Worm (Caenorhabditis elegans) whole organism, L2 larva: ENCODE results near the gene sid-2.

Source experiments
- C34F6.9 ChIP-seq: fragments of 150-350 bp; optimal IDR thresholded peaks from 2 replicates; lab custom pipeline; 2014; ENCODE audit warnings: missing biosample characterization, missing genetic modification characterization
- F13H6.1 ChIP-seq: sonication (generic microtip); optimal IDR thresholded peaks from 2 replicates; lab custom pipeline; 2016; ENCODE audit warnings: missing genetic modification characterization, missing compliant biosample characterization
- R02D3.7 ChIP-seq: fragments of 150-350 bp; optimal IDR thresholded peaks from 2 replicates; lab custom pipeline; 2014; ENCODE audit warnings: missing biosample characterization, missing genetic modification characterization
- Y55F3AM.14 ChIP-seq: fragments of 200-800 bp; sonication (Bioruptor generic); optimal IDR thresholded peaks from 2 replicates; lab custom pipeline; 2018; ENCODE audit warnings: mild to moderate bottlenecking, missing genetic modification characterization, missing compliant biosample characterization
- ZK546.5 ChIP-seq: sonication (generic microtip); optimal IDR thresholded peaks from 2 replicates; lab custom pipeline; 2017; ENCODE audit warnings: missing biosample characterization, missing genetic modification characterization
- alr-1 ChIP-seq: fragments of 150-350 bp; optimal IDR thresholded peaks from 2 replicates; lab custom pipeline; 2014; ENCODE audit warnings: missing biosample characterization, missing genetic modification characterization
- aly-2 ChIP-seq: fragments of 150-350 bp; optimal IDR thresholded peaks from 2 replicates; lab custom pipeline; 2014; ENCODE audit warnings: missing biosample characterization, missing genetic modification characterization
- ama-1 ChIP-seq: fragments of 150-350 bp; optimal IDR thresholded peaks from 2 replicates; lab custom pipeline; 2018; ENCODE audit warnings: inconsistent platforms
- blmp-1 ChIP-seq: sonication (generic microtip); optimal IDR thresholded peaks from 2 replicates; lab custom pipeline; 2017; ENCODE audit warnings: missing genetic modification characterization, mild to moderate bottlenecking, missing compliant biosample characterization, antibody characterized with exemption, moderate library complexity; ENCODE audit not compliant: insufficient read depth
- ceh-16 ChIP-seq: fragments of 150-350 bp; optimal IDR thresholded peaks from 2 replicates; lab custom pipeline; 2014; ENCODE audit warnings: missing biosample characterization, missing genetic modification characterization
- ceh-82 ChIP-seq: fragments of 150-350 bp; optimal IDR thresholded peaks from 2 replicates; lab custom pipeline; 2014; ENCODE audit warnings: missing biosample characterization, missing genetic modification characterization
- crh-2 ChIP-seq: sonication (generic microtip); optimal IDR thresholded peaks from 2 replicates; lab custom pipeline; 2017; ENCODE audit warnings: missing biosample characterization, missing genetic modification characterization
- dmd-4 ChIP-seq: sonication (generic microtip); optimal IDR thresholded peaks from 2 replicates; lab custom pipeline; 2017; ENCODE audit warnings: missing biosample characterization, missing genetic modification characterization
- egl-27 ChIP-seq: sonication (generic microtip); optimal IDR thresholded peaks from 3 replicates; lab custom pipeline; 2017; ENCODE audit warnings: missing biosample characterization, missing genetic modification reagents, missing genetic modification characterization
- elt-1 ChIP-seq: fragments of 150-350 bp; optimal IDR thresholded peaks from 2 replicates; lab custom pipeline; 2014; ENCODE audit warnings: missing biosample characterization, missing genetic modification characterization
- elt-3 ChIP-seq: sonication (generic microtip); optimal IDR thresholded peaks from 2 replicates; lab custom pipeline; 2017; ENCODE audit warnings: missing biosample characterization, missing genetic modification characterization
- fos-1 ChIP-seq: fragments of 150-350 bp; optimal IDR thresholded peaks from 2 replicates; lab custom pipeline; 2014; ENCODE audit warnings: missing biosample characterization, missing genetic modification characterization
- gmeb-1 ChIP-seq: fragments of 150-350 bp; optimal IDR thresholded peaks from 2 replicates; lab custom pipeline; 2014; ENCODE audit warnings: missing biosample characterization, missing genetic modification characterization
- lin-11 ChIP-seq: fragments of 150-350 bp; sonication (generic microtip); optimal IDR thresholded peaks from 2 replicates; lab custom pipeline; 2014; ENCODE audit warnings: missing biosample characterization, missing genetic modification characterization, inconsistent platforms, mixed read lengths
- lin-13 ChIP-seq: fragments of 150-350 bp; optimal IDR thresholded peaks from 2 replicates; lab custom pipeline; 2014; ENCODE audit warnings: missing biosample characterization, missing genetic modification reagents, missing genetic modification characterization
- lin-39 ChIP-seq: fragments of 150-350 bp; optimal IDR thresholded peaks from 2 replicates; lab custom pipeline; 2014; ENCODE audit warnings: missing biosample characterization, missing genetic modification reagents, missing genetic modification characterization
- lsy-2 ChIP-seq, 2 experiments: fragments of 150-350 bp in 1 of 2; sonication (generic microtip) in 1 of 2; optimal IDR thresholded peaks; 2 replicates each; lab custom pipeline; 2014 to 2017; ENCODE audit warnings: missing biosample characterization in 2 of 2, missing genetic modification characterization in 2 of 2
- mab-5 ChIP-seq: fragments of 150-350 bp; optimal IDR thresholded peaks from 2 replicates; lab custom pipeline; 2014; ENCODE audit warnings: missing biosample characterization, missing genetic modification characterization
- mbf-1 ChIP-seq: sonication (generic microtip); optimal IDR thresholded peaks from 2 replicates; lab custom pipeline; 2017; ENCODE audit warnings: missing biosample characterization, missing genetic modification characterization
- mdl-1 ChIP-seq, 2 experiments: fragments of 150-350 bp in 1 of 2; sonication (generic microtip) in 1 of 2; optimal IDR thresholded peaks; 2 replicates each; lab custom pipeline; 2017; ENCODE audit warnings: missing biosample characterization in 2 of 2, missing genetic modification characterization in 2 of 2
- nhr-10 ChIP-seq: sonication (generic microtip); optimal IDR thresholded peaks from 2 replicates; lab custom pipeline; 2017; ENCODE audit warnings: missing biosample characterization, missing genetic modification characterization
- nhr-11 ChIP-seq: fragments of 150-350 bp; optimal IDR thresholded peaks from 2 replicates; lab custom pipeline; 2014; ENCODE audit warnings: missing biosample characterization, missing genetic modification characterization
- nhr-12 ChIP-seq: fragments of 150-350 bp; optimal IDR thresholded peaks from 2 replicates; lab custom pipeline; 2014; ENCODE audit warnings: missing biosample characterization, missing genetic modification characterization
- nhr-129 ChIP-seq: fragments of 150-350 bp; optimal IDR thresholded peaks from 2 replicates; lab custom pipeline; 2014; ENCODE audit warnings: missing biosample characterization, missing genetic modification characterization
- nhr-21 ChIP-seq: fragments of 150-350 bp; optimal IDR thresholded peaks from 2 replicates; lab custom pipeline; 2014; ENCODE audit warnings: missing biosample characterization, missing genetic modification characterization
- nhr-23 ChIP-seq: fragments of 150-350 bp; optimal IDR thresholded peaks from 2 replicates; lab custom pipeline; 2014; ENCODE audit warnings: missing biosample characterization, missing genetic modification reagents, missing genetic modification characterization
- nhr-237 ChIP-seq: fragments of 150-350 bp; optimal IDR thresholded peaks from 2 replicates; lab custom pipeline; 2014; ENCODE audit warnings: missing biosample characterization, missing genetic modification characterization
- nhr-25 ChIP-seq: fragments of 150-350 bp; sonication (generic microtip); optimal IDR thresholded peaks from 3 replicates; lab custom pipeline; 2014; ENCODE audit warnings: missing biosample characterization, missing genetic modification characterization
- nhr-6 ChIP-seq: fragments of 150-350 bp; optimal IDR thresholded peaks from 2 replicates; lab custom pipeline; 2014; ENCODE audit warnings: missing biosample characterization, missing genetic modification characterization
- nhr-77 ChIP-seq: fragments of 150-350 bp; optimal IDR thresholded peaks from 2 replicates; lab custom pipeline; 2014; ENCODE audit warnings: missing biosample characterization, missing genetic modification characterization
- peb-1 ChIP-seq: fragments of 150-350 bp; optimal IDR thresholded peaks from 2 replicates; lab custom pipeline; 2014; ENCODE audit warnings: missing biosample characterization, missing genetic modification characterization
- sem-4 ChIP-seq: fragments of 150-350 bp; optimal IDR thresholded peaks from 2 replicates; lab custom pipeline; 2014; ENCODE audit warnings: missing biosample characterization, missing genetic modification reagents, missing genetic modification characterization
- skn-1 ChIP-seq: sonication (generic microtip); optimal IDR thresholded peaks from 2 replicates; lab custom pipeline; 2017; ENCODE audit warnings: missing biosample characterization, missing genetic modification characterization
- sma-3 ChIP-seq: sonication (generic microtip); optimal IDR thresholded peaks from 2 replicates; lab custom pipeline; 2016; ENCODE audit warnings: missing genetic modification reagents, missing genetic modification characterization, missing compliant biosample characterization
- sma-9 ChIP-seq, 2 experiments: fragments of 150-350 bp in 1 of 2; sonication (generic microtip) in 1 of 2; optimal IDR thresholded peaks; 2 replicates each; lab custom pipeline; 2014 to 2016; ENCODE audit warnings: missing genetic modification characterization in 2 of 2, mild to moderate bottlenecking in 1 of 2, missing biosample characterization in 1 of 2, missing compliant biosample characterization in 1 of 2, missing genetic modification reagents in 1 of 2, moderate library complexity in 1 of 2
- snpc-4 ChIP-seq: fragments of 150-350 bp; optimal IDR thresholded peaks from 2 replicates; lab custom pipeline; 2014; ENCODE audit warnings: missing biosample characterization, missing genetic modification characterization
- unc-39 ChIP-seq: fragments of 150-350 bp; optimal IDR thresholded peaks from 2 replicates; lab custom pipeline; 2014; ENCODE audit warnings: missing biosample characterization, missing genetic modification characterization
- unc-55 ChIP-seq: fragments of 150-350 bp; sonication (generic microtip); optimal IDR thresholded peaks from 3 replicates; lab custom pipeline; 2014; ENCODE audit warnings: missing biosample characterization, missing genetic modification reagents, missing genetic modification characterization
- unc-62 ChIP-seq: fragments of 150-350 bp; optimal IDR thresholded peaks from 2 replicates; lab custom pipeline; 2014; ENCODE audit warnings: missing biosample characterization, missing genetic modification reagents, missing genetic modification characterization
- zag-1 ChIP-seq: fragments of 150-350 bp; optimal IDR thresholded peaks from 2 replicates; lab custom pipeline; 2014; ENCODE audit warnings: missing biosample characterization, missing genetic modification characterization
- ztf-1 ChIP-seq: fragments of 200-800 bp; sonication (Bioruptor generic); conservative IDR thresholded peaks from 2 replicates; pipeline ENCODE4 v1.3.6; 2022; ENCODE audit warnings: missing genetic modification characterization, missing compliant biosample characterization
- ztf-11 ChIP-seq: sonication (generic microtip); optimal IDR thresholded peaks from 2 replicates; lab custom pipeline; 2017; ENCODE audit warnings: missing biosample characterization, missing genetic modification characterization
- ztf-4 ChIP-seq: fragments of 150-350 bp; optimal IDR thresholded peaks from 2 replicates; lab custom pipeline; 2014; ENCODE audit warnings: missing biosample characterization, missing genetic modification characterization

The sid-2 gene

ce11 chrIII:13716831-13717230 lies 37.6 kb downstream of the sid-2 start:
- no peak for TF ChIP-seq elt-3 (tag; lab: Kevin White, UChicago)
- TF ChIP-seq nhr-21: peak; percentile 25

DNA sequence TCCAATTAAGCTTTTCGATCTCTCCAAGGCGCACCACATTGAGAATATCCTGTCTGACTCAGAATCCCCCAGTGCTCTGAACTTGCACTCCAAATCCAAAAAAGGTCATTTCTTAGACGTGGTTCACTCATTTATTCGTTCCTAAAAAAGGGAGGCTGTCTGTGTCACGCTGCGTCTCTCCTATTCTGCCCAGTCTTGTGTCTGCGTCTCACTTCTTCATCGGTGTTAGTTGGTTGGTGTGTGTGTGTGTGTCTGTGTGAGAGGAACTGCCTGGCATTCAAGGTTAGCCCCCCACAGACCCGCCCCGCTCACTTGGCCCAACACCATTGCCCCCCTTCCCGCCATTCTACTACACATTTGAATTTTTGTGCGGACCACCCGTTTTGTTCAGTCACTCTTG lies 38.3 kb downstream of the sid-2 start:
- TF ChIP-seq ZK546.5 (tag; lab: Kevin White, UChicago): no peak
- peak; percentile 66 for TF ChIP-seq lin-11 (tag; lab: Kevin White, UChicago)
- TF ChIP-seq unc-55 (GFP tag; lab: Kevin White, UChicago): peak; percentile 63
- TF ChIP-seq egl-27 (tag; lab: Kevin White, UChicago): peak; percentile 31
- no peak for TF ChIP-seq mab-5 (tag; lab: Kevin White, UChicago)
- TF ChIP-seq sem-4: peak; percentile 14
- TF ChIP-seq F13H6.1 (tag; lab: Kevin White, UChicago): peak; percentile 76
- no peak for TF ChIP-seq snpc-4 (tag; lab: Kevin White, UChicago)
- no peak for TF ChIP-seq nhr-11
- no peak for TF ChIP-seq R02D3.7 (tag; lab: Kevin White, UChicago)
- TF ChIP-seq nhr-21: no peak
- TF ChIP-seq mbf-1 (tag; lab: Kevin White, UChicago): no peak
- TF ChIP-seq ama-1 (lab: Kevin White, UChicago): no peak
- peak; percentile 21 for TF ChIP-seq blmp-1 (tag; lab: Kevin White, UChicago)
- TF ChIP-seq nhr-237 (tag; lab: Kevin White, UChicago): no peak
- TF ChIP-seq ztf-11 (tag; lab: Kevin White, UChicago): no peak
- peak; percentile 69 for TF ChIP-seq C34F6.9 (tag; lab: Kevin White, UChicago)
- TF ChIP-seq gmeb-1 (tag; lab: Kevin White, UChicago): no peak
- peak; percentile 75 for TF ChIP-seq fos-1
- peak in 1 of 2 experiments; percentile 59 for TF ChIP-seq lsy-2 (tag; optimal IDR thresholded peaks at IDR 0.05; lab: Kevin White, UChicago)
- TF ChIP-seq aly-2 (tag; lab: Kevin White, UChicago): no peak
- TF ChIP-seq zag-1 (tag; lab: Kevin White, UChicago): no peak
- TF ChIP-seq Y55F3AM.14: no peak
- TF ChIP-seq nhr-77 (tag; lab: Kevin White, UChicago): no peak
- peak; percentile 13 for TF ChIP-seq ceh-16 (tag; lab: Kevin White, UChicago)
- TF ChIP-seq sma-9 (GFP tag; optimal IDR thresholded peaks at IDR 0.05; lab: Kevin White, UChicago): peak; percentile 85
- TF ChIP-seq sma-9 (tag; optimal IDR thresholded peaks at IDR 0.05; lab: Kevin White, UChicago): no peak
- TF ChIP-seq nhr-10 (tag; lab: Kevin White, UChicago): no peak
- peak; percentile 71 for TF ChIP-seq nhr-129 (tag; lab: Kevin White, UChicago)
- peak; percentile 59 to 66 for TF ChIP-seq mdl-1 (tag; optimal IDR thresholded peaks at IDR 0.05; lab: Kevin White, UChicago)
- TF ChIP-seq nhr-23 (tag; lab: Kevin White, UChicago): no peak
- peak; percentile 38 for TF ChIP-seq lin-13
- TF ChIP-seq lin-39: no peak
- TF ChIP-seq crh-2 (tag; lab: Kevin White, UChicago): peak; percentile 45
- TF ChIP-seq sma-3 (GFP tag; lab: Kevin White, UChicago): no peak
- TF ChIP-seq elt-3 (tag; lab: Kevin White, UChicago): no peak
- peak; percentile 15 for TF ChIP-seq ztf-4 (tag; lab: Kevin White, UChicago)
- peak; percentile 32 for TF ChIP-seq nhr-25 (tag; lab: Kevin White, UChicago)
- TF ChIP-seq unc-39 (tag; lab: Kevin White, UChicago): no peak
- TF ChIP-seq ztf-1 (GFP tag; lab: Robert Waterston, UW): no peak
- no peak for TF ChIP-seq ceh-82 (tag; lab: Kevin White, UChicago)
- TF ChIP-seq peb-1 (tag; lab: Kevin White, UChicago): no peak
- TF ChIP-seq unc-62 (GFP tag; lab: Kevin White, UChicago): no peak
- no peak for TF ChIP-seq nhr-12 (tag; lab: Kevin White, UChicago)
- no peak for TF ChIP-seq skn-1 (tag; lab: Kevin White, UChicago)
- TF ChIP-seq elt-1: no peak
- no peak for TF ChIP-seq nhr-6
- no peak for TF ChIP-seq dmd-4 (tag; lab: Kevin White, UChicago)
- TF ChIP-seq alr-1 (tag; lab: Kevin White, UChicago): no peak
